Fruit fly (Drosophila melanogaster) whole organism, embryonic: Measurements from ENCODE around the gene Vinc.

Source experiments
- Ada2b ChIP-seq: fragments of 200-800 bp; sonication (Bioruptor generic); IDR thresholded peaks from 2 replicates; pipeline ENCODE4 v1.3.6; 2022; ENCODE audit warnings: missing biosample characterization, missing genetic modification characterization
- Adf1 ChIP-seq: fragments of 200-800 bp; sonication (Bioruptor generic); IDR thresholded peaks from 2 replicates; pipeline ENCODE4 v1.3.6; 2022; ENCODE audit warnings: missing biosample characterization, missing genetic modification characterization
- Atf6 ChIP-seq: fragments of 200-800 bp; sonication (Bioruptor generic); IDR thresholded peaks from 2 replicates; pipeline ENCODE4 v1.3.6; 2022; ENCODE audit warnings: missing biosample characterization, missing genetic modification characterization
- Bgb ChIP-seq: fragments of 200-800 bp; sonication (Bioruptor generic); IDR thresholded peaks from 2 replicates; pipeline ENCODE4 v1.3.6; 2022; ENCODE audit warnings: missing biosample characterization, missing genetic modification characterization; ENCODE audit not compliant: partially characterized antibody
- Bteb2 ChIP-seq: fragments of 200-800 bp; sonication (Bioruptor generic); optimal IDR thresholded peaks from 2 replicates; lab custom pipeline; 2016; ENCODE audit warnings: missing biosample characterization, missing genetic modification characterization
- CG10565 ChIP-seq: fragments of 200-800 bp; sonication (Bioruptor generic); optimal IDR thresholded peaks from 3 replicates; lab custom pipeline; 2016; ENCODE audit warnings: missing biosample characterization, mild to moderate bottlenecking, missing genetic modification characterization
- CG11723 ChIP-seq: fragments of 200-800 bp; sonication (Bioruptor generic); optimal IDR thresholded peaks from 2 replicates; lab custom pipeline; 2017; ENCODE audit warnings: missing biosample characterization, mild to moderate bottlenecking, missing genetic modification characterization
- CG12155 ChIP-seq: fragments of 200-800 bp; sonication (Bioruptor generic); optimal IDR thresholded peaks from 3 replicates; lab custom pipeline; 2016; ENCODE audit warnings: missing biosample characterization, missing genetic modification characterization
- CG12391 ChIP-seq: fragments of 200-800 bp; sonication (Bioruptor generic); optimal IDR thresholded peaks from 3 replicates; lab custom pipeline; 2018; ENCODE audit warnings: missing biosample characterization, mild to moderate bottlenecking, missing genetic modification characterization, moderate library complexity
- CG13287 ChIP-seq: fragments of 200-800 bp; sonication (Bioruptor generic); IDR thresholded peaks from 2 replicates; pipeline ENCODE4 v1.3.6; 2022; ENCODE audit warnings: missing biosample characterization, missing genetic modification characterization; ENCODE audit not compliant: partially characterized antibody
- CG14860 ChIP-seq: fragments of 200-800 bp; sonication (Bioruptor generic); IDR thresholded peaks from 3 replicates; pipeline ENCODE4 v1.3.6; 2022; ENCODE audit warnings: missing biosample characterization, missing genetic modification characterization; ENCODE audit not compliant: partially characterized antibody
- CG15479 ChIP-seq: fragments of 200-800 bp; sonication (Bioruptor generic); optimal IDR thresholded peaks from 3 replicates; lab custom pipeline; 2019; ENCODE audit warnings: missing biosample characterization, mild to moderate bottlenecking, missing genetic modification characterization, moderate library complexity
- CG1647 ChIP-seq: fragments of 200-800 bp; sonication (Bioruptor generic); optimal IDR thresholded peaks from 3 replicates; lab custom pipeline; 2016; ENCODE audit warnings: missing biosample characterization, missing genetic modification characterization
- CG17912 ChIP-seq: fragments of 200-800 bp; sonication (Bioruptor generic); optimal IDR thresholded peaks from 2 replicates; lab custom pipeline; 2018; ENCODE audit warnings: missing biosample characterization, mild to moderate bottlenecking, missing genetic modification characterization
- CG1832 ChIP-seq: fragments of 200-800 bp; sonication (Bioruptor generic); optimal IDR thresholded peaks from 2 replicates; lab custom pipeline; 2017; ENCODE audit warnings: missing biosample characterization, mild to moderate bottlenecking, missing genetic modification characterization, inconsistent platforms
- CG18619 ChIP-seq: fragments of 200-800 bp; sonication (Bioruptor generic); optimal IDR thresholded peaks from 3 replicates; lab custom pipeline; 2017; ENCODE audit warnings: missing biosample characterization, mild to moderate bottlenecking, missing genetic modification characterization
- CG32772 ChIP-seq: fragments of 200-800 bp; sonication (Bioruptor generic); IDR thresholded peaks from 2 replicates; pipeline ENCODE4 v1.3.6; 2022; ENCODE audit warnings: missing biosample characterization, missing genetic modification characterization
- CG6765 ChIP-seq: fragments of 200-800 bp; sonication (Bioruptor generic); optimal IDR thresholded peaks from 3 replicates; lab custom pipeline; 2017; ENCODE audit warnings: missing biosample characterization, mild to moderate bottlenecking, missing genetic modification characterization
- CG6813 ChIP-seq: fragments of 200-800 bp; sonication (Bioruptor generic); optimal IDR thresholded peaks from 2 replicates; lab custom pipeline; 2017; ENCODE audit warnings: missing biosample characterization, missing genetic modification characterization, mild to moderate bottlenecking, moderate library complexity, missing genetic modification reagents
- CG7745 ChIP-seq: fragments of 200-800 bp; sonication (Bioruptor generic); optimal IDR thresholded peaks from 2 replicates; lab custom pipeline; 2018; ENCODE audit warnings: missing biosample characterization, mild to moderate bottlenecking, missing genetic modification characterization, moderate library complexity
- CG9437 ChIP-seq: fragments of 200-800 bp; sonication (Bioruptor generic); optimal IDR thresholded peaks from 2 replicates; lab custom pipeline; 2018; ENCODE audit warnings: missing biosample characterization, mild to moderate bottlenecking, missing genetic modification characterization
- CrebB ChIP-seq: fragments of 200-800 bp; sonication (Bioruptor generic); optimal IDR thresholded peaks from 3 replicates; lab custom pipeline; 2018; ENCODE audit warnings: missing biosample characterization, mild to moderate bottlenecking, missing genetic modification characterization
- Dll ChIP-seq: fragments of 200-800 bp; sonication (Bioruptor generic); IDR thresholded peaks from 4 replicates; pipeline ENCODE4 v1.3.6; 2022; ENCODE audit warnings: missing biosample characterization, missing genetic modification characterization; ENCODE audit not compliant: partially characterized antibody
- Dref ChIP-seq: fragments of 200-800 bp; sonication (Bioruptor generic); IDR thresholded peaks from 2 replicates; pipeline ENCODE4 v1.3.6; 2022; ENCODE audit warnings: missing biosample characterization, missing genetic modification characterization
- Drgx ChIP-seq: fragments of 200-800 bp; sonication (Bioruptor generic); IDR thresholded peaks from 2 replicates; pipeline ENCODE4 v1.3.6; 2022; ENCODE audit warnings: missing biosample characterization, missing genetic modification characterization
- E2f2 ChIP-seq: fragments of 200-800 bp; sonication (Bioruptor generic); IDR thresholded peaks from 2 replicates; pipeline ENCODE4 v1.3.6; 2022; ENCODE audit warnings: missing biosample characterization, missing genetic modification characterization
- Fer2 ChIP-seq: fragments of 200-800 bp; sonication (Bioruptor generic); optimal IDR thresholded peaks from 2 replicates; lab custom pipeline; 2018; ENCODE audit warnings: missing biosample characterization, mild to moderate bottlenecking, missing genetic modification characterization, moderate library complexity
- HLHmδ ChIP-seq: fragments of 200-800 bp; sonication (Bioruptor generic); optimal IDR thresholded peaks from 2 replicates; lab custom pipeline; 2018; ENCODE audit warnings: missing biosample characterization, mild to moderate bottlenecking, missing genetic modification characterization, moderate library complexity
- HmgZ ChIP-seq: fragments of 200-800 bp; sonication (Bioruptor generic); optimal IDR thresholded peaks from 2 replicates; lab custom pipeline; 2018; ENCODE audit warnings: missing biosample characterization, mild to moderate bottlenecking, missing genetic modification characterization
- Med ChIP-seq: fragments of 200-800 bp; sonication (Bioruptor generic); peaks from one replicate; lab custom pipeline; 2016; ENCODE audit warnings: missing biosample characterization, missing genetic modification characterization, mild to moderate bottlenecking, inconsistent platforms, moderate library complexity
- Neu2 ChIP-seq: fragments of 200-800 bp; sonication (Bioruptor generic); optimal IDR thresholded peaks from 3 replicates; lab custom pipeline; 2016; ENCODE audit warnings: missing biosample characterization, missing genetic modification characterization, borderline replicate concordance
- Oli ChIP-seq: fragments of 200-800 bp; sonication (Bioruptor generic); optimal IDR thresholded peaks from 2 replicates; lab custom pipeline; 2018; ENCODE audit warnings: missing biosample characterization, mild to moderate bottlenecking, missing genetic modification characterization, moderate library complexity
- Scr ChIP-seq: fragments of 200-800 bp; sonication (Bioruptor generic); IDR thresholded peaks from 2 replicates; pipeline ENCODE4 v1.3.6; 2022; ENCODE audit warnings: missing biosample characterization, missing genetic modification characterization; ENCODE audit not compliant: partially characterized antibody
- Sin3A ChIP-seq: fragments of >200 bp; optimal IDR thresholded peaks from 2 replicates; lab custom pipeline; 2018
- caup ChIP-seq: fragments of 200-800 bp; sonication (Bioruptor generic); optimal IDR thresholded peaks from 3 replicates; lab custom pipeline; 2017; ENCODE audit warnings: missing biosample characterization, mild to moderate bottlenecking, missing genetic modification characterization, moderate library complexity; ENCODE audit not compliant: severe bottlenecking
- corto ChIP-seq: fragments of 200-800 bp; sonication (Bioruptor generic); optimal IDR thresholded peaks from 2 replicates; lab custom pipeline; 2016; ENCODE audit warnings: missing biosample characterization, mild to moderate bottlenecking, missing genetic modification characterization, moderate library complexity
- eve ChIP-seq, 2 experiments: fragments of >200 bp; optimal IDR thresholded peaks; 2 replicates each; lab custom pipeline; 2017; ENCODE audit warnings: missing biosample characterization in 2 of 2, missing genetic modification characterization in 2 of 2
- exex ChIP-seq: fragments of 200-800 bp; sonication (Bioruptor generic); optimal IDR thresholded peaks from 4 replicates; lab custom pipeline; 2018; ENCODE audit warnings: missing biosample characterization, mild to moderate bottlenecking, missing genetic modification characterization, moderate library complexity
- gce ChIP-seq: fragments of 200-800 bp; sonication (Bioruptor generic); IDR thresholded peaks from 3 replicates; pipeline ENCODE4 v1.3.6; 2022; ENCODE audit warnings: missing biosample characterization, missing genetic modification characterization
- gem ChIP-seq: fragments of 200-800 bp; sonication (Bioruptor generic); optimal IDR thresholded peaks from 2 replicates; lab custom pipeline; 2019; ENCODE audit warnings: missing biosample characterization, mild to moderate bottlenecking, missing genetic modification characterization, moderate library complexity
- hb ChIP-seq: fragments of 200-800 bp; sonication (Bioruptor generic); IDR thresholded peaks from 3 replicates; pipeline ENCODE4 v1.3.6; 2022; ENCODE audit warnings: missing biosample characterization, missing genetic modification characterization; ENCODE audit not compliant: partially characterized antibody
- pfk ChIP-seq: fragments of 200-800 bp; sonication (Bioruptor generic); optimal IDR thresholded peaks from 2 replicates; lab custom pipeline; 2018; ENCODE audit warnings: missing biosample characterization, mild to moderate bottlenecking, missing genetic modification characterization, moderate library complexity
- rib ChIP-seq: fragments of 200-800 bp; sonication (Bioruptor generic); IDR thresholded peaks from 2 replicates; pipeline ENCODE4 v1.3.6; 2022; ENCODE audit warnings: missing biosample characterization, missing genetic modification characterization
- schlank ChIP-seq: fragments of 200-800 bp; sonication (Bioruptor generic); optimal IDR thresholded peaks from 2 replicates; lab custom pipeline; 2018; ENCODE audit warnings: missing biosample characterization, mild to moderate bottlenecking, missing genetic modification characterization
- sna ChIP-seq: fragments of 200-800 bp; sonication (Bioruptor generic); IDR thresholded peaks from 2 replicates; pipeline ENCODE4 v1.3.6; 2022; ENCODE audit warnings: missing biosample characterization, missing genetic modification characterization; ENCODE audit not compliant: partially characterized antibody
- stwl ChIP-seq: fragments of 200-800 bp; sonication (Bioruptor generic); optimal IDR thresholded peaks from 3 replicates; lab custom pipeline; 2018; ENCODE audit warnings: missing biosample characterization, mild to moderate bottlenecking, missing genetic modification characterization, moderate library complexity
- tin ChIP-seq: fragments of 200-800 bp; sonication (Bioruptor generic); optimal IDR thresholded peaks from 3 replicates; lab custom pipeline; 2016; ENCODE audit warnings: missing biosample characterization, missing genetic modification characterization
- tna ChIP-seq: fragments of 200-800 bp; sonication (Bioruptor generic); IDR thresholded peaks from 2 replicates; pipeline ENCODE4 v1.3.6; 2022; ENCODE audit warnings: missing biosample characterization, missing genetic modification characterization; ENCODE audit not compliant: partially characterized antibody
- vnd ChIP-seq: fragments of 200-800 bp; sonication (Bioruptor generic); IDR thresholded peaks from 3 replicates; pipeline ENCODE4 v1.3.6; 2022; ENCODE audit warnings: missing biosample characterization, missing genetic modification characterization; ENCODE audit not compliant: partially characterized antibody
- wor ChIP-seq: fragments of 200-800 bp; sonication (Bioruptor generic); IDR thresholded peaks from 2 replicates; pipeline ENCODE4 v1.3.6; 2022; ENCODE audit warnings: missing biosample characterization, missing genetic modification characterization

The Vinc gene

dm6 chrX:2251688-2252087 lies 29.3 kb upstream of the Vinc start, which contains the start of gene CG3191:
Gene CG3191 (minus strand): TSS chrX:2251993.
- TF ChIP-seq Scr (GFP tag; lab: Robert Waterston, UW) (peak; percentile 48), CG7745 (tag; lab: Kevin White, UChicago) (no peak), Atf6 (GFP tag; lab: Robert Waterston, UW) (no peak), tna (peak; percentile 41; the same call in 1 of the 2 replicates), CG15479 (GFP tag; lab: Kevin White, UChicago) (no peak), Bgb (no peak), Dll (0 out of 4 replicates have a peak, but pooled peaks have one; percentile 34), Drgx (no peak), gce (GFP tag; lab: Robert Waterston, UW) (no peak), vnd (GFP tag; lab: Robert Waterston, UW) (peak; percentile 50; the same call in 2 of the 3 replicates), HmgZ (tag; lab: Kevin White, UChicago) (no peak), stwl (tag; lab: Kevin White, UChicago) (no peak), Neu2 (GFP tag; lab: Kevin White, UChicago) (no peak), CG14860 (GFP tag; lab: Robert Waterston, UW) (0 out of 3 replicates have a peak, but pooled peaks have one; percentile 48), exex (no peak), CG1832 (GFP tag; lab: Kevin White, UChicago) (peak; percentile 44), CG11723 (GFP tag; lab: Kevin White, UChicago) (no peak), E2f2 (GFP tag; lab: Robert Waterston, UW) (peak; percentile 61), Sin3A (lab: Kevin White, UChicago) (no peak), CG9437 (GFP tag; lab: Kevin White, UChicago) (no peak), Ada2b (GFP tag; lab: Robert Waterston, UW) (no peak), schlank (no peak), gem (no peak), CG17912 (GFP tag; lab: Kevin White, UChicago) (no peak), rib (GFP tag; lab: Robert Waterston, UW) (no peak), caup (GFP tag; lab: Kevin White, UChicago) (no peak), CrebB (tag; lab: Kevin White, UChicago) (no peak), CG6765 (GFP tag; lab: Kevin White, UChicago) (no peak), CG12391 (tag; lab: Kevin White, UChicago) (no peak), CG12155 (GFP tag; lab: Kevin White, UChicago) (no peak), pfk (no peak), CG18619 (GFP tag; lab: Kevin White, UChicago) (no peak), Bteb2 (GFP tag; lab: Kevin White, UChicago) (no peak), sna (GFP tag; lab: Robert Waterston, UW) (0 out of 2 replicates have a peak, but pooled peaks have one; percentile 37), CG6813 (GFP tag; lab: Kevin White, UChicago) (no peak), hb (GFP tag; lab: Robert Waterston, UW) (0 out of 3 replicates have a peak, but pooled peaks have one; percentile 35), HLHmδ (GFP tag; lab: Kevin White, UChicago) (no peak), tin (GFP tag; lab: Kevin White, UChicago) (no peak), CG1647 (GFP tag; lab: Kevin White, UChicago) (no peak), Dref (GFP tag; lab: Robert Waterston, UW) (peak; percentile 64), Adf1 (GFP tag; lab: Robert Waterston, UW) (no peak), eve (GFP tag; optimal IDR thresholded peaks at IDR 0.05; lab: Kevin White, UChicago) (no peak), CG32772 (GFP tag; lab: Robert Waterston, UW) (no peak), CG10565 (no peak), Oli (no peak), wor (GFP tag; lab: Robert Waterston, UW) (no peak), corto (no peak), Med (peak; percentile 46), CG13287 (peak; percentile 40), Fer2 (no peak)
